Worm (Caenorhabditis elegans) whole organism, late embryonic: ENCODE measurements around the gene clec-121.

Experiments used
- ama-1 ChIP-seq: fragments of 150-350 bp; optimal IDR thresholded peaks from 2 replicates; lab custom pipeline; 2014
- ceh-22 ChIP-seq: sonication (generic microtip); optimal IDR thresholded peaks from 2 replicates; lab custom pipeline; 2017; ENCODE audit warnings: missing biosample characterization, missing genetic modification characterization
- ceh-6 ChIP-seq: fragments of 200-800 bp; sonication (Bioruptor generic); optimal IDR thresholded peaks from 2 replicates; lab custom pipeline; 2018; ENCODE audit warnings: mild to moderate bottlenecking, missing genetic modification characterization, missing compliant biosample characterization
- eyg-1 ChIP-seq: sonication (generic microtip); optimal IDR thresholded peaks from 2 replicates; lab custom pipeline; 2016; ENCODE audit warnings: missing genotype, missing genetic modification characterization, missing compliant biosample characterization
- fkh-10 ChIP-seq: fragments of 150-350 bp; optimal IDR thresholded peaks from 2 replicates; lab custom pipeline; 2014; ENCODE audit warnings: missing biosample characterization, missing genetic modification reagents, missing genetic modification characterization
- hlh-8 ChIP-seq: sonication (generic microtip); optimal IDR thresholded peaks from 2 replicates; lab custom pipeline; 2016; ENCODE audit warnings: missing genotype, missing genetic modification characterization, missing compliant biosample characterization
- nhr-11 ChIP-seq: fragments of 150-350 bp; optimal IDR thresholded peaks from 2 replicates; lab custom pipeline; 2014; ENCODE audit warnings: missing biosample characterization, missing genetic modification characterization
- rnt-1 ChIP-seq: sonication (generic microtip); optimal IDR thresholded peaks from 2 replicates; lab custom pipeline; 2016; ENCODE audit warnings: missing genetic modification characterization, missing compliant biosample characterization
- sox-4 ChIP-seq: sonication (generic microtip); optimal IDR thresholded peaks from 2 replicates; lab custom pipeline; 2017; ENCODE audit warnings: mild to moderate bottlenecking, missing genetic modification characterization, inconsistent platforms, missing compliant biosample characterization
- unc-55 ChIP-seq: sonication (generic microtip); optimal IDR thresholded peaks from 2 replicates; lab custom pipeline; 2017; ENCODE audit warnings: missing biosample characterization, missing genetic modification reagents, missing genetic modification characterization

DNA sequence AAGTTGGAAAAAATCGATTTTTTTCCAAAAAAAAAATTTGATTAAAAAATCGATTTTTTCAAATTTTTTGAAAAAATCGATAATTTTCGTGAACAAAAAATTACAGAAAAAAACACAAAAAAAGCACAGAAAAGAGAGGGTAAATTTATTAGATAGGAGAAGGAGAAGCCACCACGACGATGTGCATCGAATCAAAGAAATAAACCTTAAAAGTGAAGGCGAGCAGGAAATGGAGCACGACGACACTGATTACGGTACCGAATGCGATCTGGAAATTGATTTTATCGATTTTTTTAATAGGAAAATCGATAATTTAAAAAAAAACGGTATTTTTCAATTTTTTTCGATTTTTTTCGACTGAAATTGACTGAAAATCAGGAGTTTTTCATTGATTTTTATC lies 37.0 kb upstream of the clec-121 start:
- TF ChIP-seq hlh-8 (tag; lab: Kevin White, UChicago) = no peak
- no peak for TF ChIP-seq sox-4 (tag; lab: Kevin White, UChicago)
- no peak for TF ChIP-seq ama-1 (lab: Kevin White, UChicago)
- TF ChIP-seq fkh-10 = no peak
- no peak for TF ChIP-seq unc-55 (GFP tag; lab: Kevin White, UChicago)
- no peak for TF ChIP-seq nhr-11
- no peak for TF ChIP-seq eyg-1 (tag; lab: Kevin White, UChicago)
- no peak for TF ChIP-seq ceh-22
- TF ChIP-seq rnt-1 = no peak
- TF ChIP-seq ceh-6 (GFP tag; lab: Kevin White, UChicago) = no peak
